Fruit fly (Drosophila melanogaster): Measurements from ENCODE around the gene CG14907.

The CG14907 gene

dm6 chr3R:16625844-16626430 is 26.2 kb downstream of the CG14907 start (continued):
- TF ChIP-seq CG17802 (tag; optimal IDR thresholded peaks at IDR 0.05) (no peak), Mrtf (GFP tag; IDR thresholded peaks at IDR 0.05) (no peak), gsb-n (tag; optimal IDR thresholded peaks at IDR 0.05) (no peak), da (GFP tag; optimal IDR thresholded peaks at IDR 0.05) (no peak), CG15696 (tag; optimal IDR thresholded peaks at IDR 0.05) (no peak), CG10366 (GFP tag; IDR thresholded peaks at IDR 0.05) (no peak), CG1529 (GFP tag; optimal IDR thresholded peaks at IDR 0.05) (no peak), lab (GFP tag; optimal IDR thresholded peaks at IDR 0.05) (no peak), H15 (GFP tag; IDR thresholded peaks at IDR 0.05) (0 out of 3 replicates have a peak, but pooled peaks have one; percentile 29), Adf1 (GFP tag; IDR thresholded peaks at IDR 0.05) (peak; percentile 85), CG12299 (tag; optimal IDR thresholded peaks at IDR 0.05) (no peak), CG15073 (GFP tag; optimal IDR thresholded peaks at IDR 0.05) (no peak), zen2 (GFP tag; IDR thresholded peaks at IDR 0.05; ENCODE audit: partially characterized antibody) (no peak), row (GFP tag; IDR thresholded peaks at IDR 0.05) (peak; percentile 6; the same call in 1 of the 3 replicates), ranshi (GFP tag; IDR thresholded peaks at IDR 0.05) (no peak), CG4820 (GFP tag; optimal IDR thresholded peaks at IDR 0.05) (no peak), sob (GFP tag; IDR thresholded peaks at IDR 0.05) (0 out of 2 replicates have a peak, but pooled peaks have one; percentile 5), CG17568 (GFP tag; optimal IDR thresholded peaks at IDR 0.05) (no peak), CG14441 (GFP tag; IDR thresholded peaks at IDR 0.05) (no peak), CG16813 (GFP tag; IDR thresholded peaks at IDR 0.05; ENCODE audit: partially characterized antibody) (0 out of 3 replicates have a peak, but pooled peaks have one; percentile 16), ato (GFP tag; IDR thresholded peaks at IDR 0.05; ENCODE audit: partially characterized antibody) (no peak), CG2875 (GFP tag; optimal IDR thresholded peaks at IDR 0.05) (no peak), Sry-δ (GFP tag; optimal IDR thresholded peaks at IDR 0.05) (no peak), nom (GFP tag; optimal IDR thresholded peaks at IDR 0.05) (no peak), CTCF (GFP tag; optimal IDR thresholded peaks at IDR 0.05) (no peak), maf-S (GFP tag; optimal IDR thresholded peaks at IDR 0.05) (no peak), CG4617 (GFP tag; optimal IDR thresholded peaks at IDR 0.05; ENCODE audit: borderline replicate concordance) (no peak), Myb (GFP tag; optimal IDR thresholded peaks at IDR 0.05) (no peak), Jarid2 (GFP tag; optimal IDR thresholded peaks at IDR 0.05) (no peak), CG18011 (GFP tag; optimal IDR thresholded peaks at IDR 0.05) (peak; percentile 21), Hr78 (GFP tag; optimal IDR thresholded peaks at IDR 0.05) (no peak), zfh1 (GFP tag; IDR thresholded peaks at IDR 0.05) (no peak), Hr51 (GFP tag; optimal IDR thresholded peaks at IDR 0.05) (no peak), CG17829 (tag; optimal IDR thresholded peaks at IDR 0.05) (no peak), pb (GFP tag; optimal IDR thresholded peaks at IDR 0.05) (no peak), Sin3A (optimal IDR thresholded peaks at IDR 0.05) (no peak), BtbVII (GFP tag; optimal IDR thresholded peaks at IDR 0.05) (no peak), caup (GFP tag; optimal IDR thresholded peaks at IDR 0.05; ENCODE audit: severe bottlenecking) (no peak), Hr3 (GFP tag; optimal IDR thresholded peaks at IDR 0.05) (no peak), amos (GFP tag; IDR thresholded peaks at IDR 0.05; ENCODE audit: partially characterized antibody) (no peak), CG6254 (GFP tag; optimal IDR thresholded peaks at IDR 0.05) (no peak), vfl (GFP tag; optimal IDR thresholded peaks at IDR 0.05) (no peak), CG31224 (GFP tag; IDR thresholded peaks at IDR 0.05) (no peak), CG17359 (tag; optimal IDR thresholded peaks at IDR 0.05) (no peak), CG12071 (GFP tag; optimal IDR thresholded peaks at IDR 0.05) (no peak), Med (GFP tag) (peak; percentile 72), CG8765 (GFP tag; IDR thresholded peaks at IDR 0.05) (no peak), Fer3 (tag; optimal IDR thresholded peaks at IDR 0.05) (no peak), cg (GFP tag; optimal IDR thresholded peaks at IDR 0.05) (peak; percentile 57), Neu2 (GFP tag; optimal IDR thresholded peaks at IDR 0.05; ENCODE audit: borderline replicate concordance) (no peak)

Data from whole organism, embryonic.